Worm (Caenorhabditis elegans): Measurements from ENCODE around the gene F37A8.2.

DNA sequence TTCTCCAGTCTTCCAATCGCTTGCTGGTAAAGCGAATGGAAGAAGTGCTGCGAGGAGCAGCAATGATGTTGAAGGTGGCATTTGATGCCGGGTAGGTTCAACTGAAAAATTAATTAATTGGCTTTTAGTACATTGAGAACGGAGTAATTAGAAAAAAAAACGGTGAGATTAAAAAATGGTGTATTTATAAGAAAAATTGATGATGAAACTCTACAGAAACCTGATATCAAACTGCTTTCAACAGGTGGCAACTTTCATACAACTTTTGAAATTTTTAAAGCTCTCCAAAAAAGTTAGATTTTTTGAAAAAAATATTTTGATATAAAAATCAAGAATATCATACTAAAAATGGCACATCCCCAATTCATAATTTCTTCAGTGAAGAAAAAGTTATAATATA, 17.3 kb downstream of the F37A8.2 start, which contains the start of gene pat-3:
- TF ChIP-seq dmd-8 (GFP tag; IDR thresholded peaks at IDR 0.05) (no peak), lin-29 (GFP tag; IDR thresholded peaks at IDR 0.05) (no peak)

Measured in whole organism, L4 larva.